Worm (Caenorhabditis elegans): ENCODE measurements around the gene srb-5.

srb-5 gene

ce11 chrII:5209122-5209521 lies 45.9 kb upstream of the srb-5 start:
- no peak for TF ChIP-seq elt-4 (tag; optimal IDR thresholded peaks at IDR 0.05)
- no peak for TF ChIP-seq ceh-9 (tag; optimal IDR thresholded peaks at IDR 0.05)
- TF ChIP-seq tbx-7 (tag; optimal IDR thresholded peaks at IDR 0.05), result no peak
- no peak for TF ChIP-seq hlh-8 (tag; optimal IDR thresholded peaks at IDR 0.05)
- no peak for TF ChIP-seq mec-3 (tag; optimal IDR thresholded peaks at IDR 0.05; ENCODE audit: borderline replicate concordance)
- no peak for TF ChIP-seq pag-3 (tag; optimal IDR thresholded peaks at IDR 0.05; ENCODE audit: borderline replicate concordance)
- no peak for TF ChIP-seq ceh-14 (tag; optimal IDR thresholded peaks at IDR 0.05)
- no peak for TF ChIP-seq ceh-31 (tag; optimal IDR thresholded peaks at IDR 0.05)
- TF ChIP-seq nfya-1 (tag; optimal IDR thresholded peaks at IDR 0.05), result no peak
- TF ChIP-seq sox-2 (GFP tag; IDR thresholded peaks at IDR 0.05), result no peak
- no peak for TF ChIP-seq pat-9 (tag; optimal IDR thresholded peaks at IDR 0.05)
- no peak for TF ChIP-seq npax-4 (tag; optimal IDR thresholded peaks at IDR 0.05)
- no peak for TF ChIP-seq pax-1 (tag; optimal IDR thresholded peaks at IDR 0.05)
- no peak for TF ChIP-seq pha-4 (tag; optimal IDR thresholded peaks at IDR 0.05)
- TF ChIP-seq elt-2 (tag; optimal IDR thresholded peaks at IDR 0.05), result no peak
- TF ChIP-seq odd-2 (tag; optimal IDR thresholded peaks at IDR 0.05), result no peak
- no peak for TF ChIP-seq ceh-2 (tag; optimal IDR thresholded peaks at IDR 0.05)
- no peak for TF ChIP-seq che-1 (tag; optimal IDR thresholded peaks at IDR 0.05)
- no peak for TF ChIP-seq nhr-11 (tag; optimal IDR thresholded peaks at IDR 0.05)

ce11 chrII:5205286-5205685 lies 42.1 kb upstream of the srb-5 start:
- TF ChIP-seq unc-3 (GFP tag; conservative IDR thresholded peaks at IDR 0.05) (no peak), unc-3 (tag; optimal IDR thresholded peaks at IDR 0.05) (no peak), elt-2 (tag; optimal IDR thresholded peaks at IDR 0.05) (peak; percentile 6)

- TF ChIP-seq elt-2 (tag; optimal IDR thresholded peaks at IDR 0.05), result peak; percentile 84
- no peak for TF ChIP-seq ztf-16 (tag; optimal IDR thresholded peaks at IDR 0.05)
- no peak for TF ChIP-seq gmeb-2 (tag; optimal IDR thresholded peaks at IDR 0.05)
- TF ChIP-seq unc-3 (GFP tag; conservative IDR thresholded peaks at IDR 0.05), result no peak
- no peak for TF ChIP-seq unc-3 (tag; optimal IDR thresholded peaks at IDR 0.05)
Measured at ce11 chrII:5202930-5203329, 39.7 kb upstream of the srb-5 start, which contains the start of gene ampd-1. TSS of gene ampd-1 (plus strand) at chrII:5203322.

- no peak for TF ChIP-seq pha-2 (tag; optimal IDR thresholded peaks at IDR 0.05)
- peak; percentile 96 for TF ChIP-seq elt-2 (tag; optimal IDR thresholded peaks at IDR 0.05)
- peak; percentile 66 for TF ChIP-seq pqm-1 (tag; optimal IDR thresholded peaks at IDR 0.05)
- TF ChIP-seq dve-1 (tag; optimal IDR thresholded peaks at IDR 0.05), result peak; percentile 40
Measured at ce11 chrII:5201922-5202562, 38.9 kb upstream of the srb-5 start.

ce11 chrII:5200987-5201582 lies 37.9 kb upstream of the srb-5 start:
- TF ChIP-seq pha-4 (tag; optimal IDR thresholded peaks at IDR 0.05) (no peak), unc-42 (tag; optimal IDR thresholded peaks at IDR 0.05) (peak; percentile 10), hlh-15 (tag; optimal IDR thresholded peaks at IDR 0.05) (no peak), unc-55 (GFP tag; optimal IDR thresholded peaks at IDR 0.05) (peak; percentile 59), T23F11.4 (GFP tag; optimal IDR thresholded peaks at IDR 0.05) (no peak), nfya-1 (tag; optimal IDR thresholded peaks at IDR 0.05) (peak; percentile 7), fax-1 (tag; optimal IDR thresholded peaks at IDR 0.05) (no peak), dve-1 (tag; optimal IDR thresholded peaks at IDR 0.05) (no peak), ceh-18 (tag; optimal IDR thresholded peaks at IDR 0.05) (peak; percentile 31), ref-2 (tag; optimal IDR thresholded peaks at IDR 0.05) (no peak), C08G9.2 (tag; optimal IDR thresholded peaks at IDR 0.05) (no peak), nhr-232 (tag; optimal IDR thresholded peaks at IDR 0.05) (no peak), eyg-1 (tag; optimal IDR thresholded peaks at IDR 0.05) (no peak), hlh-30 (tag; optimal IDR thresholded peaks at IDR 0.05; ENCODE audit: insufficient read depth) (peak; percentile 61)

Data from whole organism, late embryonic.